Worm (Caenorhabditis elegans) whole organism, L4 larva: ENCODE data around the gene srh-217.

ENCODE experiments used
- D1046.2 ChIP-seq: fragments of 200-800 bp; sonication (Bioruptor generic); IDR thresholded peaks from 2 replicates; pipeline ENCODE4 v1.3.6; 2022; ENCODE audit warnings: missing genetic modification characterization, missing compliant biosample characterization
- F26F4.8 ChIP-seq: fragments of 200-800 bp; sonication (Bioruptor generic); conservative IDR thresholded peaks from 2 replicates; pipeline ENCODE4 v1.3.6; 2022; ENCODE audit warnings: missing genetic modification characterization, missing compliant biosample characterization
- F37D6.2 ChIP-seq: sonication (generic microtip); optimal IDR thresholded peaks from 2 replicates; lab custom pipeline; 2016; ENCODE audit warnings: mild to moderate bottlenecking, missing genetic modification characterization, missing compliant biosample characterization
- Y48G9A.11 ChIP-seq: fragments of 200-800 bp; sonication (Bioruptor generic); IDR thresholded peaks from 2 replicates; pipeline ENCODE4 v1.3.6; 2022; ENCODE audit warnings: missing genetic modification reagents, missing genetic modification characterization, missing compliant biosample characterization
- aha-1 ChIP-seq: fragments of 150-350 bp; peaks from one replicate; lab custom pipeline; 2014; ENCODE audit warnings: missing biosample characterization, missing genetic modification characterization
- arid-1 ChIP-seq: fragments of 200-800 bp; sonication (Bioruptor generic); conservative IDR thresholded peaks from 2 replicates; pipeline ENCODE4 v1.3.6; 2022; ENCODE audit warnings: missing genetic modification reagents, missing genetic modification characterization, missing compliant biosample characterization
- attf-4 ChIP-seq: sonication (generic microtip); optimal IDR thresholded peaks from 3 replicates; lab custom pipeline; 2017; ENCODE audit warnings: missing biosample characterization, missing genetic modification characterization
- ceh-82 ChIP-seq: sonication (generic microtip); optimal IDR thresholded peaks from 2 replicates; lab custom pipeline; 2017; ENCODE audit warnings: missing biosample characterization, missing genetic modification characterization
- ces-1 ChIP-seq: fragments of 150-350 bp; sonication (generic microtip); optimal IDR thresholded peaks from 4 replicates; lab custom pipeline; 2014; ENCODE audit warnings: missing biosample characterization, missing genetic modification reagents, missing genetic modification characterization
- daf-12 ChIP-seq: fragments of 150-350 bp; optimal IDR thresholded peaks from 2 replicates; lab custom pipeline; 2014; ENCODE audit warnings: missing biosample characterization, missing genetic modification reagents, missing genetic modification characterization
- daf-16 ChIP-seq, 3 experiments: sonication (generic microtip); optimal IDR thresholded peaks; 2 replicates each; lab custom pipeline; 2016 to 2017; ENCODE audit warnings: missing genetic modification characterization in 3 of 3, missing genetic modification reagents in 3 of 3, mild to moderate bottlenecking in 2 of 3, missing compliant biosample characterization in 2 of 3, missing biosample characterization in 1 of 3, moderate library complexity in 1 of 3
- daf-19 ChIP-seq: fragments of 200-800 bp; sonication (Bioruptor generic); conservative IDR thresholded peaks from 2 replicates; pipeline ENCODE4 v1.3.6; 2022; ENCODE audit warnings: missing genetic modification characterization, missing compliant biosample characterization
- dmd-6 ChIP-seq: fragments of 200-800 bp; sonication (Bioruptor generic); IDR thresholded peaks from 2 replicates; pipeline ENCODE4 v1.3.6; 2022; ENCODE audit warnings: missing genetic modification reagents, missing genetic modification characterization, missing compliant biosample characterization
- dpl-1 ChIP-seq: fragments of 150-350 bp; optimal IDR thresholded peaks from 2 replicates; lab custom pipeline; 2014; ENCODE audit warnings: missing biosample characterization, missing genetic modification reagents, missing genetic modification characterization
- dve-1 ChIP-seq: sonication (generic microtip); optimal IDR thresholded peaks from 2 replicates; lab custom pipeline; 2017; ENCODE audit warnings: antibody characterized with exemption, mild to moderate bottlenecking, missing genetic modification characterization, missing compliant biosample characterization; ENCODE audit not compliant: insufficient read depth
- fos-1 ChIP-seq: fragments of 150-350 bp; optimal IDR thresholded peaks from 2 replicates; lab custom pipeline; 2014; ENCODE audit warnings: missing biosample characterization, missing genetic modification characterization
- hlh-11 ChIP-seq: fragments of 200-800 bp; sonication (Bioruptor generic); optimal IDR thresholded peaks from 2 replicates; lab custom pipeline; 2018; ENCODE audit warnings: mild to moderate bottlenecking, missing genetic modification characterization, missing compliant biosample characterization
- lin-1 ChIP-seq: fragments of 200-800 bp; sonication (Bioruptor generic); IDR thresholded peaks from 2 replicates; pipeline ENCODE4 v1.3.6; 2022; ENCODE audit warnings: missing genetic modification reagents, missing genetic modification characterization, missing compliant biosample characterization
- lir-3 ChIP-seq: sonication (generic microtip); optimal IDR thresholded peaks from 2 replicates; lab custom pipeline; 2016; ENCODE audit warnings: mild to moderate bottlenecking, missing genetic modification characterization, missing compliant biosample characterization
- lsy-2 ChIP-seq, 2 experiments: fragments of 150-350 bp in 1 of 2; sonication (generic microtip) in 1 of 2; optimal IDR thresholded peaks; 2 replicates each; lab custom pipeline; 2014 to 2017; ENCODE audit warnings: missing biosample characterization in 2 of 2, missing genetic modification characterization in 2 of 2
- mdl-1 ChIP-seq, 2 experiments: fragments of 150-350 bp in 1 of 2; sonication (generic microtip) in 1 of 2; optimal IDR thresholded peaks; 2 replicates each; lab custom pipeline; 2014 to 2017; ENCODE audit warnings: missing biosample characterization in 2 of 2, missing genetic modification characterization in 2 of 2
- mdt-29 ChIP-seq: fragments of 200-800 bp; sonication (Bioruptor generic); IDR thresholded peaks from 2 replicates; pipeline ENCODE4 v1.3.6; 2022; ENCODE audit warnings: missing genetic modification reagents, missing genetic modification characterization, missing compliant biosample characterization
- mes-2 ChIP-seq: sonication (generic microtip); optimal IDR thresholded peaks from 2 replicates; lab custom pipeline; 2016; ENCODE audit warnings: missing genotype, mild to moderate bottlenecking, missing genetic modification characterization, missing compliant biosample characterization; ENCODE audit not compliant: poor library complexity, severe bottlenecking
- mxl-2 ChIP-seq: fragments of 200-800 bp; sonication (Bioruptor generic); conservative IDR thresholded peaks from 2 replicates; pipeline ENCODE4 v1.3.6; 2022; ENCODE audit warnings: missing genetic modification reagents, missing genetic modification characterization, missing compliant biosample characterization
- mxl-3 ChIP-seq: fragments of 200-800 bp; sonication (Bioruptor generic); optimal IDR thresholded peaks from 2 replicates; lab custom pipeline; 2018; ENCODE audit warnings: mild to moderate bottlenecking, missing genetic modification characterization, missing compliant biosample characterization
- nhr-10 ChIP-seq: fragments of 150-350 bp; optimal IDR thresholded peaks from 2 replicates; lab custom pipeline; 2014; ENCODE audit warnings: missing biosample characterization, missing genetic modification characterization
- nhr-102 ChIP-seq: sonication (generic microtip); optimal IDR thresholded peaks from 2 replicates; lab custom pipeline; 2016; ENCODE audit warnings: mild to moderate bottlenecking, missing genetic modification characterization, moderate library complexity, missing compliant biosample characterization
- nhr-28 ChIP-seq: fragments of 150-350 bp; optimal IDR thresholded peaks from 2 replicates; lab custom pipeline; 2014; ENCODE audit warnings: missing biosample characterization, missing genetic modification characterization
- nhr-48 ChIP-seq: sonication (generic microtip); optimal IDR thresholded peaks from 2 replicates; lab custom pipeline; 2016; ENCODE audit warnings: mild to moderate bottlenecking, missing genetic modification characterization, missing compliant biosample characterization
- nhr-6 ChIP-seq: fragments of 150-350 bp; optimal IDR thresholded peaks from 2 replicates; lab custom pipeline; 2014; ENCODE audit warnings: missing biosample characterization, missing genetic modification characterization
- nhr-76 ChIP-seq: fragments of 150-350 bp; optimal IDR thresholded peaks from 2 replicates; lab custom pipeline; 2014; ENCODE audit warnings: missing biosample characterization, missing genetic modification characterization
- php-3 ChIP-seq: fragments of 200-800 bp; sonication (Bioruptor generic); IDR thresholded peaks from 2 replicates; pipeline ENCODE4 v1.3.6; 2022; ENCODE audit warnings: missing genetic modification reagents, missing genetic modification characterization, missing compliant biosample characterization
- pqm-1 ChIP-seq: sonication (generic microtip); optimal IDR thresholded peaks from 2 replicates; lab custom pipeline; 2017; ENCODE audit warnings: missing biosample characterization, missing genetic modification characterization
- saeg-2 ChIP-seq: fragments of 200-800 bp; sonication (Bioruptor generic); IDR thresholded peaks from 2 replicates; pipeline ENCODE4 v1.3.6; 2022; ENCODE audit warnings: missing genetic modification reagents, missing genetic modification characterization, missing compliant biosample characterization
- snpc-1.2 ChIP-seq: fragments of 200-800 bp; sonication (Bioruptor generic); IDR thresholded peaks from 2 replicates; pipeline ENCODE4 v1.3.6; 2022; ENCODE audit warnings: missing genetic modification reagents, missing genetic modification characterization, missing compliant biosample characterization
- snpc-4 ChIP-seq: fragments of 150-350 bp; optimal IDR thresholded peaks from 2 replicates; lab custom pipeline; 2014; ENCODE audit warnings: missing biosample characterization, missing genetic modification characterization
- tag-97 ChIP-seq: fragments of 200-800 bp; sonication (Bioruptor generic); IDR thresholded peaks from 2 replicates; pipeline ENCODE4 v1.3.6; 2022; ENCODE audit warnings: missing genetic modification characterization, missing compliant biosample characterization
- unc-130 ChIP-seq: sonication (generic microtip); optimal IDR thresholded peaks from 2 replicates; lab custom pipeline; 2016; ENCODE audit warnings: missing genetic modification reagents, missing genetic modification characterization, missing compliant biosample characterization
- unc-62 ChIP-seq, 3 experiments: fragments of 150-350 bp in 1 of 3; sonication (generic microtip); optimal IDR thresholded peaks in 2 of 3; peaks in 1 of 3; 1 replicate in 1 of 3; 2 replicates in 2 of 3; lab custom pipeline; 2014 to 2017; ENCODE audit warnings: missing biosample characterization in 3 of 3, missing genetic modification characterization in 3 of 3, missing genetic modification reagents in 3 of 3, missing genotype in 1 of 3
- vab-7 ChIP-seq: fragments of 200-800 bp; sonication (Bioruptor generic); IDR thresholded peaks from 2 replicates; pipeline ENCODE4 v1.3.6; 2022; ENCODE audit warnings: missing genetic modification reagents, missing genetic modification characterization, missing compliant biosample characterization

The srh-217 gene

ce11 chrV:20234439-20234838 lies 39.1 kb upstream of the srh-217 start (continued):
- TF ChIP-seq lir-3 (tag; lab: Kevin White, UChicago): no peak
- TF ChIP-seq nhr-76 (tag; lab: Kevin White, UChicago): no peak
- no peak for TF ChIP-seq unc-130
- no peak for TF ChIP-seq mdt-29 (GFP tag; lab: Robert Waterston, UW)
- TF ChIP-seq php-3 (GFP tag; lab: Robert Waterston, UW): 0 out of 2 replicates have a peak, but pooled peaks have one; percentile 30
- TF ChIP-seq nhr-6 (tag; lab: Kevin White, UChicago): no peak
- TF ChIP-seq mes-2 (tag; lab: Kevin White, UChicago): no peak
- no peak for TF ChIP-seq dpl-1 (GFP tag; lab: Kevin White, UChicago)
- TF ChIP-seq mdl-1 (tag; optimal IDR thresholded peaks at IDR 0.05; lab: Kevin White, UChicago): no peak
- no peak for TF ChIP-seq daf-19
- TF ChIP-seq daf-12 (tag; lab: Kevin White, UChicago): no peak
- 0 out of 2 replicates have a peak, but pooled peaks have one; percentile 25 for TF ChIP-seq arid-1 (GFP tag; lab: Robert Waterston, UW)
- TF ChIP-seq tag-97 (GFP tag; lab: Robert Waterston, UW): no peak
- no peak for TF ChIP-seq daf-16 (GFP tag; optimal IDR thresholded peaks at IDR 0.05; lab: Kevin White, UChicago)
- TF ChIP-seq daf-16 (tag; optimal IDR thresholded peaks at IDR 0.05; lab: Kevin White, UChicago): no peak
- no peak for TF ChIP-seq attf-4 (tag; lab: Kevin White, UChicago)
- TF ChIP-seq F26F4.8 (GFP tag; lab: Robert Waterston, UW): 0 out of 2 replicates have a peak, but pooled peaks have one; percentile 15
- TF ChIP-seq aha-1 (tag; lab: Kevin White, UChicago): no peak

- no peak for TF ChIP-seq D1046.2
- no peak for TF ChIP-seq F37D6.2 (tag; lab: Kevin White, UChicago)
- no peak for TF ChIP-seq vab-7 (GFP tag; lab: Robert Waterston, UW)
- no peak for TF ChIP-seq nhr-48 (tag; lab: Kevin White, UChicago)
- TF ChIP-seq dmd-6 (GFP tag; lab: Robert Waterston, UW): no peak
- no peak for TF ChIP-seq ces-1
- no peak for TF ChIP-seq lsy-2 (tag; optimal IDR thresholded peaks at IDR 0.05; lab: Kevin White, UChicago)
- TF ChIP-seq snpc-1.2 (GFP tag; lab: Robert Waterston, UW): no peak
- no peak for TF ChIP-seq lin-1
- TF ChIP-seq mxl-2 (GFP tag; lab: Robert Waterston, UW): no peak
- TF ChIP-seq mxl-3 (GFP tag; lab: Kevin White, UChicago): no peak
Measured at ce11 chrV:20233743-20234142, 38.4 kb upstream of the srh-217 start, which contains the start of gene Y113G7B.15. Gene Y113G7B.15, minus strand, starts transcription at chrV:20233843.

ce11 chrV:20225312-20225711 lies 30.0 kb upstream of the srh-217 start:
- TF ChIP-seq nhr-28 (tag; lab: Kevin White, UChicago): peak; percentile 40
- no peak for TF ChIP-seq saeg-2 (GFP tag; lab: Robert Waterston, UW)
- TF ChIP-seq dve-1: peak; percentile 9
- peak; percentile 22 for TF ChIP-seq hlh-11 (tag; lab: Kevin White, UChicago)
- TF ChIP-seq daf-16 (GFP tag; optimal IDR thresholded peaks at IDR 0.05; lab: Kevin White, UChicago): no peak
- TF ChIP-seq daf-16 (tag; optimal IDR thresholded peaks at IDR 0.05; lab: Kevin White, UChicago): peak; percentile 69
- TF ChIP-seq fos-1 (tag; lab: Kevin White, UChicago): no peak
- peak; percentile 1 for TF ChIP-seq mes-2 (tag; lab: Kevin White, UChicago)
- TF ChIP-seq nhr-102 (tag; lab: Kevin White, UChicago): no peak
- TF ChIP-seq unc-62 (GFP tag; optimal IDR thresholded peaks at IDR 0.05 in 1 of 2; lab: Kevin White, UChicago): no peak
- TF ChIP-seq unc-62 (tag; optimal IDR thresholded peaks at IDR 0.05; lab: Kevin White, UChicago): no peak
- peak; percentile 91 for TF ChIP-seq pqm-1
- no peak for TF ChIP-seq snpc-4
- TF ChIP-seq nhr-76 (tag; lab: Kevin White, UChicago): no peak
- TF ChIP-seq Y48G9A.11 (GFP tag; lab: Robert Waterston, UW): no peak
- no peak for TF ChIP-seq nhr-10 (tag; lab: Kevin White, UChicago)
- peak; percentile 56; the same call in 1 of the 2 replicates for TF ChIP-seq php-3 (GFP tag; lab: Robert Waterston, UW)
- no peak for TF ChIP-seq ceh-82 (tag; lab: Kevin White, UChicago)
- TF ChIP-seq dmd-6 (GFP tag; lab: Robert Waterston, UW): peak; percentile 57; the same call in 1 of the 2 replicates
- TF ChIP-seq mdt-29 (GFP tag; lab: Robert Waterston, UW): no peak
